Worm (Caenorhabditis elegans) whole organism, early embryonic: ENCODE measurements around the gene Y45G5AM.6.

Source experiments
- ets-7 ChIP-seq: sonication (generic microtip); optimal IDR thresholded peaks from 2 replicates; lab custom pipeline; 2016; ENCODE audit warnings: missing genotype, missing genetic modification characterization, missing compliant biosample characterization
- hnd-1 ChIP-seq: sonication (generic microtip); optimal IDR thresholded peaks from 2 replicates; lab custom pipeline; 2016; ENCODE audit warnings: missing genetic modification characterization, missing compliant biosample characterization

DNA sequence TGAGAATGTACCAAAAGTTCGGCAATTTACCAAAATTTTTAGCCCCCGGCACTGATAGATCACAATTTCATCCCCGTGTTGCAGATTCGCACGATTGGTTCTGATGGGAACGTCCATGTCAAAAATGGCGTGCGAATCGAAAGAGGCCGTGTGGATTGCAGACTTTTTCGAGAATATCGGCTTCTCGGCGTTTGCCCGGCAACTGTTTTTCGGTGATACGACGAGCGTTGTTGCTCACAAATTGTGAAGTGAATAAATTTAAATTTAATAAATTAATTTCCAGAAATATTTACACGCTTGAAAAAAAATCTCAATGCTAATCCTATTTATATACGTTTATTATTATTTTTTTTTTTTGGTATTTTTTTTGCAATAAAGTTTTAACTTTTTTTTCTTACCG is 37.5 kb upstream of the Y45G5AM.6 start:
- TF ChIP-seq ets-7 (tag; lab: Kevin White, UChicago) = no peak
- TF ChIP-seq hnd-1 (tag; lab: Kevin White, UChicago) = no peak
